Fruit fly (Drosophila melanogaster): ENCODE data around the gene Tengl2.
A peak's percentile ranks its signal among the peaks of the same experiment; 100 is the strongest.

Tengl2 gene

dm6 chr2L:2202853-2203717 is 36.1 kb downstream of the Tengl2 start:
- TF ChIP-seq CG6276 (GFP tag; optimal IDR thresholded peaks at IDR 0.05) (peak; percentile 62), CG3032 (tag; optimal IDR thresholded peaks at IDR 0.05) (peak; percentile 45), CG6792 (GFP tag; optimal IDR thresholded peaks at IDR 0.05) (peak; percentile 45), CG1621 (tag; optimal IDR thresholded peaks at IDR 0.05) (peak; percentile 57), pdm3 (GFP tag; optimal IDR thresholded peaks at IDR 0.05) (no peak), CG3919 (GFP tag; optimal IDR thresholded peaks at IDR 0.05) (peak; percentile 32), Ets96B (tag; optimal IDR thresholded peaks at IDR 0.05) (peak; percentile 24), fd59A (GFP tag; optimal IDR thresholded peaks at IDR 0.05) (no peak), Sox14 (GFP tag; optimal IDR thresholded peaks at IDR 0.05) (peak; percentile 87), CG16779 (tag; optimal IDR thresholded peaks at IDR 0.05) (peak; percentile 39), net (GFP tag; optimal IDR thresholded peaks at IDR 0.05) (peak; percentile 60), esn (GFP tag; optimal IDR thresholded peaks at IDR 0.05) (peak; percentile 18), spab (GFP tag; optimal IDR thresholded peaks at IDR 0.05) (peak; percentile 10), CG10631 (GFP tag; optimal IDR thresholded peaks at IDR 0.05) (peak; percentile 7), Eip75B (GFP tag; optimal IDR thresholded peaks at IDR 0.05) (peak; percentile 75), acj6 (GFP tag; optimal IDR thresholded peaks at IDR 0.05) (peak; percentile 47), Hr38 (GFP tag; optimal IDR thresholded peaks at IDR 0.05) (no peak), CG9139 (GFP tag; optimal IDR thresholded peaks at IDR 0.05) (peak; percentile 57), Hr4 (GFP tag; optimal IDR thresholded peaks at IDR 0.05) (no peak), CG7368 (GFP tag; optimal IDR thresholded peaks at IDR 0.05) (peak; percentile 6), CG11294 (GFP tag; IDR thresholded peaks at IDR 0.05) (peak; percentile 24; the same call in 1 of the 2 replicates), CG6808 (GFP tag; optimal IDR thresholded peaks at IDR 0.05) (peak; percentile 64), Blimp-1 (GFP tag; optimal IDR thresholded peaks at IDR 0.05) (peak; percentile 99), ss (GFP tag; optimal IDR thresholded peaks at IDR 0.05) (peak; percentile 72 to 90), Eip78C (GFP tag) (peak; percentile 90), CG8119 (GFP tag; IDR thresholded peaks at IDR 0.05) (peak; percentile 64; the same call in 1 of the 3 replicates), Sox15 (GFP tag; optimal IDR thresholded peaks at IDR 0.05) (no peak), Ets21C (GFP tag; optimal IDR thresholded peaks at IDR 0.05) (peak; percentile 8), CG31627 (GFP tag; optimal IDR thresholded peaks at IDR 0.05) (no peak), Hr39 (GFP tag; optimal IDR thresholded peaks at IDR 0.05) (no peak), CG15336 (GFP tag; IDR thresholded peaks at IDR 0.05) (peak; percentile 54), Gug (GFP tag; IDR thresholded peaks at IDR 0.05) (peak; percentile 66; the same call in 1 of the 2 replicates), CG10669 (GFP tag; optimal IDR thresholded peaks at IDR 0.05) (peak; percentile 14), fd85E (GFP tag; optimal IDR thresholded peaks at IDR 0.05) (peak; percentile 44), CG11902 (GFP tag; optimal IDR thresholded peaks at IDR 0.05) (no peak), CG6163 (GFP tag; IDR thresholded peaks at IDR 0.05) (peak; percentile 81), dac (GFP tag; optimal IDR thresholded peaks at IDR 0.05) (peak; percentile 7), OdsH (GFP tag; optimal IDR thresholded peaks at IDR 0.05) (peak; percentile 25), Eip93F (GFP tag; optimal IDR thresholded peaks at IDR 0.05) (no peak), eg (GFP tag; IDR thresholded peaks at IDR 0.05) (no peak; the same call in 1 of the 3 replicates), CG8632 (GFP tag; optimal IDR thresholded peaks at IDR 0.05) (no peak), lz (GFP tag; optimal IDR thresholded peaks at IDR 0.05) (peak; percentile 4), cyc (GFP tag; optimal IDR thresholded peaks at IDR 0.05) (no peak), Met (GFP tag; optimal IDR thresholded peaks at IDR 0.05) (peak; percentile 66), svp (GFP tag) (peak; percentile 86), CG8319 (GFP tag; optimal IDR thresholded peaks at IDR 0.05) (no peak), Smox (GFP tag; optimal IDR thresholded peaks at IDR 0.05) (no peak), salr (GFP tag; optimal IDR thresholded peaks at IDR 0.05) (peak; percentile 35 to 37), vri (GFP tag; optimal IDR thresholded peaks at IDR 0.05) (peak; percentile 80), CG6854 (GFP tag; optimal IDR thresholded peaks at IDR 0.05) (peak; percentile 87)

Measured in whole organism, prepupa.